Fruit fly (Drosophila melanogaster) whole organism, embryonic: ENCODE data around the gene CG17564.

Source experiments
- Antp ChIP-seq: fragments of 200-800 bp; sonication (Bioruptor generic); optimal IDR thresholded peaks from 3 replicates; lab custom pipeline; 2016; ENCODE audit warnings: missing biosample characterization, missing genetic modification characterization
- CG12104 ChIP-seq: fragments of 200-800 bp; sonication (Bioruptor generic); optimal IDR thresholded peaks from 3 replicates; lab custom pipeline; 2016; ENCODE audit warnings: missing biosample characterization, missing genetic modification characterization
- CG12942 ChIP-seq: fragments of 200-800 bp; sonication (Bioruptor generic); optimal IDR thresholded peaks from 3 replicates; lab custom pipeline; 2016; ENCODE audit warnings: missing biosample characterization, missing genetic modification characterization
- CG13296 ChIP-seq: fragments of 200-800 bp; sonication (Bioruptor generic); optimal IDR thresholded peaks from 3 replicates; lab custom pipeline; 2018; ENCODE audit warnings: missing biosample characterization, mild to moderate bottlenecking, missing genetic modification characterization
- CG13624 ChIP-seq: fragments of 200-800 bp; sonication (Bioruptor generic); optimal IDR thresholded peaks from 2 replicates; lab custom pipeline; 2016; ENCODE audit warnings: missing biosample characterization, missing genetic modification characterization
- CG14050 ChIP-seq: fragments of 200-800 bp; sonication (Bioruptor generic); IDR thresholded peaks from 3 replicates; pipeline ENCODE4 v1.3.6; 2022; ENCODE audit warnings: missing biosample characterization, missing genetic modification characterization
- CG14667 ChIP-seq: fragments of 200-800 bp; sonication (Bioruptor generic); IDR thresholded peaks from 2 replicates; pipeline ENCODE4 v1.3.6; 2022; ENCODE audit warnings: missing biosample characterization, missing genetic modification characterization
- CG16815 ChIP-seq: fragments of 200-800 bp; sonication (Bioruptor generic); optimal IDR thresholded peaks from 3 replicates; lab custom pipeline; 2017; ENCODE audit warnings: missing biosample characterization, mild to moderate bottlenecking, missing genetic modification characterization
- CG18764 ChIP-seq: fragments of 200-800 bp; sonication (Bioruptor generic); optimal IDR thresholded peaks from 3 replicates; lab custom pipeline; 2016; ENCODE audit warnings: missing biosample characterization, missing genetic modification characterization
- CG2875 ChIP-seq: fragments of 200-800 bp; sonication (Bioruptor generic); optimal IDR thresholded peaks from 2 replicates; lab custom pipeline; 2017; ENCODE audit warnings: missing biosample characterization, mild to moderate bottlenecking, missing genetic modification characterization, missing genetic modification reagents
- CG30431 ChIP-seq: fragments of 200-800 bp; sonication (Bioruptor generic); optimal IDR thresholded peaks from 2 replicates; lab custom pipeline; 2017; ENCODE audit warnings: missing biosample characterization, missing genetic modification characterization
- CG32532 ChIP-seq: fragments of 200-800 bp; sonication (Bioruptor generic); IDR thresholded peaks from 2 replicates; pipeline ENCODE4 v1.3.6; 2022; ENCODE audit warnings: missing biosample characterization, missing genetic modification characterization
- CG42726 ChIP-seq: fragments of 200-800 bp; sonication (Bioruptor generic); IDR thresholded peaks from 2 replicates; pipeline ENCODE4 v1.3.6; 2022; ENCODE audit warnings: missing biosample characterization, missing genetic modification characterization; ENCODE audit not compliant: partially characterized antibody
- CG4707 ChIP-seq: fragments of 200-800 bp; sonication (Bioruptor generic); optimal IDR thresholded peaks from 2 replicates; lab custom pipeline; 2018; ENCODE audit warnings: missing biosample characterization, mild to moderate bottlenecking, missing genetic modification characterization, moderate library complexity
- CG6765 ChIP-seq: fragments of 200-800 bp; sonication (Bioruptor generic); optimal IDR thresholded peaks from 3 replicates; lab custom pipeline; 2017; ENCODE audit warnings: missing biosample characterization, mild to moderate bottlenecking, missing genetic modification characterization
- CG6813 ChIP-seq: fragments of 200-800 bp; sonication (Bioruptor generic); optimal IDR thresholded peaks from 2 replicates; lab custom pipeline; 2017; ENCODE audit warnings: missing biosample characterization, missing genetic modification characterization, mild to moderate bottlenecking, moderate library complexity, missing genetic modification reagents
- CG7839 ChIP-seq: fragments of 200-800 bp; sonication (Bioruptor generic); optimal IDR thresholded peaks from 3 replicates; lab custom pipeline; 2018; ENCODE audit warnings: missing biosample characterization, mild to moderate bottlenecking, missing genetic modification characterization, moderate library complexity
- CG8478 ChIP-seq: fragments of >200 bp; optimal IDR thresholded peaks from 2 replicates; lab custom pipeline; 2018
- CG9215 ChIP-seq: fragments of 200-800 bp; sonication (Bioruptor generic); IDR thresholded peaks from 2 replicates; pipeline ENCODE4 v1.3.6; 2022; ENCODE audit warnings: missing biosample characterization, missing genetic modification characterization
- CG9609 ChIP-seq: fragments of 200-800 bp; sonication (Bioruptor generic); optimal IDR thresholded peaks from 3 replicates; lab custom pipeline; 2016; ENCODE audit warnings: missing biosample characterization, missing genetic modification characterization
- CG9817 ChIP-seq: fragments of 200-800 bp; sonication (Bioruptor generic); optimal IDR thresholded peaks from 2 replicates; lab custom pipeline; 2018; ENCODE audit warnings: missing biosample characterization, mild to moderate bottlenecking, missing genetic modification characterization, moderate library complexity
- D19A ChIP-seq: fragments of 200-800 bp; optimal IDR thresholded peaks from 3 replicates; lab custom pipeline; 2019; ENCODE audit warnings: missing biosample characterization, mild to moderate bottlenecking, missing genetic modification characterization, moderate library complexity
- D19B ChIP-seq: fragments of 200-800 bp; sonication (Bioruptor generic); optimal IDR thresholded peaks from 2 replicates; lab custom pipeline; 2017; ENCODE audit warnings: missing biosample characterization, mild to moderate bottlenecking, missing genetic modification characterization
- E2f1 ChIP-seq: fragments of 200-800 bp; sonication (Bioruptor generic); IDR thresholded peaks from 2 replicates; pipeline ENCODE4 v1.3.6; 2022; ENCODE audit warnings: missing biosample characterization, missing genetic modification characterization
- Hr39 ChIP-seq: fragments of >200 bp; optimal IDR thresholded peaks from 2 replicates; lab custom pipeline; 2017
- Kr ChIP-seq: fragments of 200-800 bp; sonication (Bioruptor generic); optimal IDR thresholded peaks from 2 replicates; lab custom pipeline; 2017; ENCODE audit warnings: missing biosample characterization, mild to moderate bottlenecking, missing genetic modification characterization
- Poxn ChIP-seq: fragments of 200-800 bp; sonication (Bioruptor generic); IDR thresholded peaks from 2 replicates; pipeline ENCODE4 v1.3.6; 2022; ENCODE audit warnings: missing biosample characterization, missing genetic modification characterization
- bbx ChIP-seq: fragments of 200-800 bp; sonication (Bioruptor generic); IDR thresholded peaks from 2 replicates; pipeline ENCODE4 v1.3.6; 2022; ENCODE audit warnings: missing biosample characterization, missing genetic modification characterization; ENCODE audit not compliant: partially characterized antibody
- cas ChIP-seq: fragments of 200-800 bp; sonication (Bioruptor generic); IDR thresholded peaks from 2 replicates; pipeline ENCODE4 v1.3.6; 2022; ENCODE audit warnings: missing biosample characterization, missing genetic modification characterization
- chn ChIP-seq: fragments of 200-800 bp; sonication (Bioruptor generic); optimal IDR thresholded peaks from 2 replicates; lab custom pipeline; 2016; ENCODE audit warnings: missing biosample characterization, missing genetic modification characterization
- crc ChIP-seq: fragments of 200-800 bp; sonication (Bioruptor generic); optimal IDR thresholded peaks from 2 replicates; lab custom pipeline; 2016; ENCODE audit warnings: missing biosample characterization, missing genetic modification characterization
- dan ChIP-seq: fragments of 200-800 bp; sonication (Bioruptor generic); IDR thresholded peaks from 2 replicates; pipeline ENCODE4 v1.3.6; 2022; ENCODE audit warnings: missing biosample characterization, missing genetic modification characterization
- dati ChIP-seq: fragments of 200-800 bp; sonication (Bioruptor generic); IDR thresholded peaks from 2 replicates; pipeline ENCODE4 v1.3.6; 2022; ENCODE audit warnings: missing biosample characterization, missing genetic modification characterization
- eyg ChIP-seq: fragments of 200-800 bp; sonication (Bioruptor generic); optimal IDR thresholded peaks from 3 replicates; lab custom pipeline; 2016; ENCODE audit warnings: missing biosample characterization, missing genetic modification characterization
- fd102C ChIP-seq: fragments of 200-800 bp; sonication (Bioruptor generic); optimal IDR thresholded peaks from 2 replicates; lab custom pipeline; 2018; ENCODE audit warnings: missing biosample characterization, mild to moderate bottlenecking, missing genetic modification characterization, moderate library complexity
- grn ChIP-seq: fragments of 200-800 bp; sonication (Bioruptor generic); optimal IDR thresholded peaks from 3 replicates; lab custom pipeline; 2017; ENCODE audit warnings: missing biosample characterization, missing genetic modification characterization
- gsb ChIP-seq: fragments of 200-800 bp; sonication (Bioruptor generic); IDR thresholded peaks from 2 replicates; pipeline ENCODE4 v1.3.6; 2022; ENCODE audit warnings: missing biosample characterization, missing genetic modification characterization
- hkb ChIP-seq, 2 experiments: fragments of 200-800 bp in 1 of 2; fragments of >200 bp in 1 of 2; sonication (Bioruptor generic) in 1 of 2; IDR thresholded peaks in 1 of 2; optimal IDR thresholded peaks in 1 of 2; 2 replicates each; pipeline versions ENCODE4 v1.3.6 to Lab custom; 2017 to 2022; ENCODE audit warnings: missing biosample characterization in 1 of 2, missing genetic modification characterization in 1 of 2
- ind ChIP-seq: fragments of 200-800 bp; sonication (Bioruptor generic); optimal IDR thresholded peaks from 3 replicates; lab custom pipeline; 2016; ENCODE audit warnings: missing biosample characterization, missing genetic modification characterization
- kni ChIP-seq: fragments of 200-800 bp; sonication (Bioruptor generic); optimal IDR thresholded peaks from 3 replicates; lab custom pipeline; 2017; ENCODE audit warnings: mild to moderate bottlenecking, missing biosample characterization, missing genetic modification reagents, missing genetic modification characterization
- lbe ChIP-seq: fragments of 200-800 bp; sonication (Bioruptor generic); optimal IDR thresholded peaks from 2 replicates; lab custom pipeline; 2016; ENCODE audit warnings: missing biosample characterization, mild to moderate bottlenecking, missing genetic modification characterization
- oc ChIP-seq: fragments of 200-800 bp; sonication (Bioruptor generic); optimal IDR thresholded peaks from 2 replicates; lab custom pipeline; 2018; ENCODE audit warnings: missing biosample characterization, mild to moderate bottlenecking, missing genetic modification characterization, moderate library complexity
- pb ChIP-seq: fragments of 200-800 bp; sonication (Bioruptor generic); optimal IDR thresholded peaks from 3 replicates; lab custom pipeline; 2016; ENCODE audit warnings: missing biosample characterization, missing genetic modification characterization
- salm ChIP-seq: fragments of 200-800 bp; sonication (Bioruptor generic); optimal IDR thresholded peaks from 2 replicates; lab custom pipeline; 2018; ENCODE audit warnings: missing biosample characterization, mild to moderate bottlenecking, missing genetic modification characterization
- sens ChIP-seq: fragments of 200-800 bp; sonication (Bioruptor generic); peaks from one replicate; lab custom pipeline; 2016; ENCODE audit warnings: missing biosample characterization, missing genetic modification characterization
- sens-2 ChIP-seq: fragments of 200-800 bp; sonication (Bioruptor generic); IDR thresholded peaks from 2 replicates; pipeline ENCODE4 v1.3.6; 2022; ENCODE audit warnings: missing biosample characterization, missing genetic modification characterization
- sr ChIP-seq: fragments of 200-800 bp; sonication (Bioruptor generic); IDR thresholded peaks from 3 replicates; pipeline ENCODE4 v1.3.6; 2022; ENCODE audit warnings: missing biosample characterization, missing genetic modification characterization
- tll ChIP-seq, 2 experiments: fragments of 200-800 bp in 1 of 2; fragments of >200 bp in 1 of 2; sonication (Bioruptor generic) in 1 of 2; optimal IDR thresholded peaks; 2 replicates each; lab custom pipeline; 2017 to 2019; ENCODE audit warnings: missing biosample characterization in 2 of 2, missing genetic modification characterization in 2 of 2, mild to moderate bottlenecking in 1 of 2, moderate library complexity in 1 of 2
- zen ChIP-seq: fragments of 200-800 bp; sonication (Bioruptor generic); optimal IDR thresholded peaks from 3 replicates; lab custom pipeline; 2018; ENCODE audit warnings: missing biosample characterization, mild to moderate bottlenecking, missing genetic modification characterization, moderate library complexity
- zfh1 ChIP-seq: fragments of 200-800 bp; sonication (Bioruptor generic); IDR thresholded peaks from 3 replicates; pipeline ENCODE4 v1.3.6; 2022; ENCODE audit warnings: missing biosample characterization, missing genetic modification characterization

Gene CG17564

dm6 chr2L:19341074-19341806 is 41.5 kb upstream of the CG17564 start (continued):
- TF ChIP-seq Antp (no peak), lbe (GFP tag; lab: Kevin White, UChicago) (no peak), CG9609 (GFP tag; lab: Kevin White, UChicago) (no peak), CG6765 (no peak), crc (GFP tag; lab: Kevin White, UChicago) (no peak), CG8478 (lab: Kevin White, UChicago) (no peak), CG14667 (no peak), CG32532 (no peak), D19B (GFP tag; lab: Kevin White, UChicago) (no peak), CG18764 (GFP tag; lab: Kevin White, UChicago) (no peak), CG6813 (GFP tag; lab: Kevin White, UChicago) (no peak), bbx (GFP tag; lab: Robert Waterston, UW) (no peak), CG12104 (GFP tag; lab: Kevin White, UChicago) (no peak), CG14050 (no peak), CG13296 (GFP tag; lab: Kevin White, UChicago) (no peak), CG2875 (GFP tag; lab: Kevin White, UChicago) (no peak), Hr39 (no peak), tll (GFP tag; optimal IDR thresholded peaks at IDR 0.05; lab: Kevin White, UChicago) (peak in 1 of 2 experiments; percentile 86), CG30431 (no peak), pb (GFP tag; lab: Kevin White, UChicago) (no peak), D19A (tag; lab: Kevin White, UChicago) (no peak), chn (GFP tag; lab: Kevin White, UChicago) (no peak), CG7839 (tag; lab: Kevin White, UChicago) (no peak), sens (GFP tag; lab: Kevin White, UChicago) (peak; percentile 25), sr (GFP tag; lab: Robert Waterston, UW) (no peak), Kr (peak; percentile 60), dati (GFP tag; lab: Robert Waterston, UW) (no peak), sens-2 (GFP tag; lab: Robert Waterston, UW) (no peak), ind (GFP tag; lab: Kevin White, UChicago) (no peak), zen (tag; lab: Kevin White, UChicago) (peak; percentile 99), CG9215 (GFP tag; lab: Robert Waterston, UW) (no peak), CG12942 (GFP tag; lab: Kevin White, UChicago) (no peak), salm (tag; lab: Kevin White, UChicago) (no peak), CG42726 (GFP tag; lab: Robert Waterston, UW) (no peak), grn (peak; percentile 52), CG13624 (no peak), gsb (no peak), eyg (GFP tag; lab: Kevin White, UChicago) (no peak), CG4707 (GFP tag; lab: Kevin White, UChicago) (no peak), cas (GFP tag; lab: Robert Waterston, UW) (no peak), E2f1 (GFP tag; lab: Robert Waterston, UW) (no peak), zfh1 (no peak), oc (tag; lab: Kevin White, UChicago) (no peak), CG9817 (tag; lab: Kevin White, UChicago) (no peak), dan (GFP tag; lab: Robert Waterston, UW) (no peak), hkb (optimal IDR thresholded peaks at IDR 0.05; lab: Kevin White, UChicago) (no peak), hkb (GFP tag; IDR thresholded peaks at IDR 0.05; lab: Robert Waterston, UW) (no peak), CG16815 (GFP tag; lab: Kevin White, UChicago) (no peak), fd102C (GFP tag; lab: Kevin White, UChicago) (peak; percentile 34), Poxn (GFP tag; lab: Robert Waterston, UW) (no peak), kni (GFP tag; lab: Kevin White, UChicago) (peak; percentile 58)
